Worm (Caenorhabditis elegans) whole organism, young adult: ENCODE measurements around the gene nhr-13.

Source experiments
- F39B2.1 ChIP-seq: fragments of 200-800 bp; sonication (Bioruptor generic); IDR thresholded peaks from 2 replicates; pipeline ENCODE4 v1.3.6; 2022; ENCODE audit warnings: missing genetic modification reagents, missing genetic modification characterization, missing compliant biosample characterization
- Y67H2A.10 ChIP-seq: fragments of 200-800 bp; sonication (Bioruptor generic); conservative IDR thresholded peaks from 2 replicates; pipeline ENCODE4 v1.3.6; 2022; ENCODE audit warnings: missing genetic modification reagents, missing genetic modification characterization, missing compliant biosample characterization
- ccch-3 ChIP-seq: fragments of 200-800 bp; sonication (Bioruptor generic); optimal IDR thresholded peaks from 2 replicates; lab custom pipeline; 2018; ENCODE audit warnings: mild to moderate bottlenecking, missing genetic modification characterization, missing compliant biosample characterization
- cebp-2 ChIP-seq: fragments of 200-800 bp; sonication (Bioruptor generic); IDR thresholded peaks from 2 replicates; pipeline ENCODE4 v1.3.6; 2022; ENCODE audit warnings: missing genetic modification characterization, missing compliant biosample characterization
- dpl-1 ChIP-seq: fragments of 150-350 bp; optimal IDR thresholded peaks from 2 replicates; lab custom pipeline; 2014; ENCODE audit warnings: missing biosample characterization, missing genetic modification reagents, missing genetic modification characterization
- ets-4 ChIP-seq: fragments of 200-800 bp; sonication (Bioruptor generic); optimal IDR thresholded peaks from 2 replicates; lab custom pipeline; 2018; ENCODE audit warnings: mild to moderate bottlenecking, missing genetic modification characterization, missing compliant biosample characterization
- lin-35 ChIP-seq, 3 experiments: fragments of 150-350 bp in 2 of 3; sonication (generic microtip) in 1 of 3; optimal IDR thresholded peaks; 2 replicates each; lab custom pipeline; 2014 to 2018; ENCODE audit warnings: missing biosample characterization in 3 of 3, missing genetic modification characterization in 3 of 3, missing genetic modification reagents in 3 of 3
- sptf-2 ChIP-seq: fragments of 200-800 bp; sonication (Bioruptor generic); optimal IDR thresholded peaks from 2 replicates; lab custom pipeline; 2018; ENCODE audit warnings: mild to moderate bottlenecking, missing genetic modification characterization, missing compliant biosample characterization

ce11 chrV:2206801-2207200, 14.5 kb downstream of the nhr-13 start, which contains the start of gene svh-11:
- TF ChIP-seq cebp-2 (GFP tag; lab: Robert Waterston, UW): no peak
- TF ChIP-seq sptf-2 (GFP tag; lab: Kevin White, UChicago): no peak
- TF ChIP-seq F39B2.1 (GFP tag; lab: Robert Waterston, UW): no peak
- no peak for TF ChIP-seq lin-35 (GFP tag; optimal IDR thresholded peaks at IDR 0.05; lab: Kevin White, UChicago)
- TF ChIP-seq ets-4 (GFP tag; lab: Kevin White, UChicago): no peak
- TF ChIP-seq Y67H2A.10: no peak
- no peak for TF ChIP-seq ccch-3 (GFP tag; lab: Kevin White, UChicago)
- no peak for TF ChIP-seq dpl-1 (GFP tag; lab: Kevin White, UChicago)
